Worm (Caenorhabditis elegans): Measurements from ENCODE around the gene adss-1.

adss-1 gene

DNA sequence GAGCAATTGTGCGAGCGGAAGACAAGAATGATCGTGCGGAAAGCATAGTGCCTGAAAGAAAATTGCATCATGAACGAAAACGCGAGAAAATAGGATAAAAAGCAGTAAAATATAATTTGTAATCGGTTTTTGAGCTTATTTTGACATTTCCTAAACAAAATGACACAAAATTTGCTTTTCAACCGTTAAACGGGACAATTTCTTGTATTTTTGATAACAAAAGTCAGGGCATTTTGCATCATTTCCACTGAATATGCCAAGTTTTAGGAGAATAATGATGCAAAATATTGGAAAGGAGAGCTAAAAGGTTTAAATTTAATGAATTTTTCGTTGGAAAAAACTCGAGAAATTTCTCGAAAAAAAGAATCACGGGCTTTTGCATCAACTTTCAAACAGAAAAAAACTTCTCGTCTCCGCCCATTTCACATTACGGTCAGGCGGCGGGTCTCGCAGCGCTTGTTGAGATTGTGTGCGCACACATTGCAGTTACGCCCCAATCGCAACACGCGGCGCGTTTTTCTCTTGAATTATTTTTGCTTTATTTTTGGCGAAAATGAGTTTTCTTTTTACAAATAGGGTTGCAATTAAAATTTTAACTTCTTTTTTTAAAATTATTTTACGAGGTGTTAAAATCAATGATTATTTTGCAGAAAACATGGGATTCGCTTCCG is 3.6 kb upstream of the adss-1 start, which contains the start of the genes hsp-6 and C37H5.5:
Gene hsp-6 (minus strand): TSS at position 51 of the 671 bp plus-strand sequence.
Gene C37H5.5 (plus strand): TSS at position 651 of the 671 bp plus-strand sequence.
- peak; percentile 74 for TF ChIP-seq snpc-4 (tag; optimal IDR thresholded peaks at IDR 0.05)
- TF ChIP-seq ceh-16 (tag; optimal IDR thresholded peaks at IDR 0.05) = no peak
- peak; percentile 79 for TF ChIP-seq nhr-25 (tag; optimal IDR thresholded peaks at IDR 0.05)
- peak; percentile 92 for TF ChIP-seq lin-39 (tag; optimal IDR thresholded peaks at IDR 0.05)
- TF ChIP-seq nhr-11 (tag; optimal IDR thresholded peaks at IDR 0.05) = no peak
- TF ChIP-seq skn-1 (tag; optimal IDR thresholded peaks at IDR 0.05) = peak; percentile 67
- peak; percentile 47 for TF ChIP-seq ceh-28 (tag; optimal IDR thresholded peaks at IDR 0.05)
- peak; percentile 50 for TF ChIP-seq lsy-12 (tag; optimal IDR thresholded peaks at IDR 0.05)
- peak; percentile 32 for TF ChIP-seq jun-1 (tag; optimal IDR thresholded peaks at IDR 0.05)
- peak; percentile 58 for TF ChIP-seq hmg-11 (tag; optimal IDR thresholded peaks at IDR 0.05)
- TF ChIP-seq nhr-23 (tag; optimal IDR thresholded peaks at IDR 0.05) = peak; percentile 80
- TF ChIP-seq ztf-4 (tag; optimal IDR thresholded peaks at IDR 0.05) = no peak
- TF ChIP-seq nfya-1 (tag; optimal IDR thresholded peaks at IDR 0.05; ENCODE audit: insufficient read depth) = peak; percentile 96
- peak; percentile 50 for TF ChIP-seq R02D3.7 (tag; optimal IDR thresholded peaks at IDR 0.05)
- peak; percentile 28 for TF ChIP-seq egl-5 (tag; optimal IDR thresholded peaks at IDR 0.05)
- peak; percentile 91 for TF ChIP-seq lin-15B (tag; optimal IDR thresholded peaks at IDR 0.05)
- TF ChIP-seq sea-2 (GFP tag; optimal IDR thresholded peaks at IDR 0.05) = no peak
- TF ChIP-seq pha-4 (tag; optimal IDR thresholded peaks at IDR 0.05) = peak; percentile 90
- peak; percentile 60 for TF ChIP-seq elt-2 (tag; optimal IDR thresholded peaks at IDR 0.05)
- peak; percentile 18 for TF ChIP-seq tbx-2 (tag; optimal IDR thresholded peaks at IDR 0.05)
- no peak for TF ChIP-seq elt-3 (tag; optimal IDR thresholded peaks at IDR 0.05)
- TF ChIP-seq fkh-10 (GFP tag; optimal IDR thresholded peaks at IDR 0.05) = peak; percentile 43
- no peak for TF ChIP-seq nhr-67 (tag; optimal IDR thresholded peaks at IDR 0.05)
- TF ChIP-seq pqm-1 (tag; optimal IDR thresholded peaks at IDR 0.05) = peak; percentile 59

- TF ChIP-seq fkh-10 (GFP tag; optimal IDR thresholded peaks at IDR 0.05) (no peak), ztf-4 (tag; optimal IDR thresholded peaks at IDR 0.05) (peak; percentile 83), snpc-4 (tag; optimal IDR thresholded peaks at IDR 0.05) (no peak), lin-39 (tag; optimal IDR thresholded peaks at IDR 0.05) (no peak), elt-2 (tag; optimal IDR thresholded peaks at IDR 0.05) (peak; percentile 55), nfya-1 (tag; optimal IDR thresholded peaks at IDR 0.05; ENCODE audit: insufficient read depth) (peak; percentile 5), unc-62 (GFP tag; optimal IDR thresholded peaks at IDR 0.05) (no peak), ama-1 (optimal IDR thresholded peaks at IDR 0.05) (peak; percentile 90), egl-5 (tag; optimal IDR thresholded peaks at IDR 0.05) (no peak), aly-2 (tag; optimal IDR thresholded peaks at IDR 0.05) (peak; percentile 8), nhr-43 (tag; optimal IDR thresholded peaks at IDR 0.05; ENCODE audit: poor library complexity, severe bottlenecking) (peak; percentile 29), tbx-2 (tag; optimal IDR thresholded peaks at IDR 0.05) (peak; percentile 24), lsy-12 (tag; optimal IDR thresholded peaks at IDR 0.05) (peak; percentile 74), nhr-23 (tag; optimal IDR thresholded peaks at IDR 0.05) (peak; percentile 49), hmg-11 (tag; optimal IDR thresholded peaks at IDR 0.05) (no peak), pha-4 (tag; optimal IDR thresholded peaks at IDR 0.05) (peak; percentile 30)
Measured at ce11 chrV:4823683-4824391, 614 bp upstream of the adss-1 start.

DNA sequence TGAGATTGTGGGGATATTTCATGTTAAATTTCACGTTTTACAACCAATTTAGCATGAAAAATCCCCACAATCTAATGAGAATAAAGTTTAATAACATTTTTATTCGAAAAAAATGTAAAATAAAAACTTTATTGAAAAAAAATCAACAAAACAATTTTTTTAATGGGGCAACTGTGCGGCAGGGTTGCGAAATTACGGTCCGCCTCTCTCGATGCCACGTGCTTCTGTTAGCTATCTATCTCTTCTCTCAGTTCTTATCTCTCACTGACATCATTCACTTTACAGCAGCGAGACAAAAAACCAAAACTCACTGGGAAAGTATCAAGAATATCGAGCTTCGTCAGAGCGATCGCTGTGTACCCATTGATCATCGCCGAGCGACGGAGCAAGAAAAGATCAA is 2.6 kb downstream of the adss-1 start:
- peak; percentile 2 for TF ChIP-seq ama-1 (optimal IDR thresholded peaks at IDR 0.05)
- TF ChIP-seq elt-2 (tag; optimal IDR thresholded peaks at IDR 0.05) = peak; percentile 27
- TF ChIP-seq fkh-10 (GFP tag; optimal IDR thresholded peaks at IDR 0.05) = no peak
- peak; percentile 0 for TF ChIP-seq mdl-1 (tag; optimal IDR thresholded peaks at IDR 0.05)
- TF ChIP-seq nfya-1 (tag; optimal IDR thresholded peaks at IDR 0.05; ENCODE audit: insufficient read depth) = peak; percentile 16

- no peak for TF ChIP-seq fkh-10 (GFP tag; optimal IDR thresholded peaks at IDR 0.05)
- no peak for TF ChIP-seq ztf-4 (tag; optimal IDR thresholded peaks at IDR 0.05)
- no peak for TF ChIP-seq nhr-43 (tag; optimal IDR thresholded peaks at IDR 0.05; ENCODE audit: poor library complexity, severe bottlenecking)
- TF ChIP-seq skn-1 (tag; optimal IDR thresholded peaks at IDR 0.05) = no peak
- TF ChIP-seq nhr-67 (tag; optimal IDR thresholded peaks at IDR 0.05) = no peak
- TF ChIP-seq elt-3 (tag; optimal IDR thresholded peaks at IDR 0.05) = no peak
- no peak for TF ChIP-seq lin-39 (tag; optimal IDR thresholded peaks at IDR 0.05)
- no peak for TF ChIP-seq unc-39 (tag; optimal IDR thresholded peaks at IDR 0.05)
- TF ChIP-seq elt-1 (tag; optimal IDR thresholded peaks at IDR 0.05) = no peak
- no peak for TF ChIP-seq lsy-12 (tag; optimal IDR thresholded peaks at IDR 0.05)
- no peak for TF ChIP-seq ceh-28 (tag; optimal IDR thresholded peaks at IDR 0.05)
- TF ChIP-seq zag-1 (tag; optimal IDR thresholded peaks at IDR 0.05) = no peak
- TF ChIP-seq lin-15B (tag; optimal IDR thresholded peaks at IDR 0.05) = no peak
Measured at ce11 chrV:4818563-4818962, 4.7 kb downstream of the adss-1 start, which contains the start of gene ccep-97. TSS of gene ccep-97 (minus strand) at chrV:4818663.

Data from whole organism, L3 larva.